Worm (Caenorhabditis elegans): ENCODE results near the gene znf-622.

DNA sequence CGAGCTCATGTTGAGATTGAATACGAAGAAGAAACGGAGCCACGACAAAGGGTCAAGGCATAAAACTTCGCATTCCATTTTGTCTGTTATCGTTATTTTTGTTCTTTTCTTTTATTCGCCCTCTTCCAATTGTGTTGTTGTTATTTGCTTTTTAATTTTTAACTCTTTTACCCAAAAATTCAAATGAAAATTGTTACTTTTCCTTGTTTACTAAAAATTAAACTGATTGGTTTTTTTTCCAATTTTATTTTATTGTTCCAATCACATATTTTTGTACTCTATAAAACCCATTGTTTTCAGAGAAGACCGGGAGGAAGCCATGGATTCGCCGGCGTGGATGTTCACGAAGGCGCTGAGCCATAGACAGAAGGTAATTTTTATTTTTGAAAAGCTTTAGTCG, 962 bp upstream of the znf-622 start, which contains the start of gene C16A3.5:
- TF ChIP-seq unc-62 (GFP tag; optimal IDR thresholded peaks at IDR 0.05): no peak
- TF ChIP-seq ets-4 (GFP tag; optimal IDR thresholded peaks at IDR 0.05): no peak
- no peak for TF ChIP-seq F39B2.1 (GFP tag; IDR thresholded peaks at IDR 0.05)
- no peak for TF ChIP-seq lag-1 (GFP tag; IDR thresholded peaks at IDR 0.05)
- no peak for TF ChIP-seq rpc-1 (optimal IDR thresholded peaks at IDR 0.05)
- TF ChIP-seq rpc-1 (tag; optimal IDR thresholded peaks at IDR 0.05): no peak
- no peak for TF ChIP-seq tbp1 (GFP tag; optimal IDR thresholded peaks at IDR 0.05)
- no peak for TF ChIP-seq K12H6.12 (tag; optimal IDR thresholded peaks at IDR 0.05)

All from whole organism, young adult.